Fruit fly (Drosophila melanogaster) whole organism, embryonic: ENCODE data around the gene lva.

Experiments used
- Asciz ChIP-seq: fragments of 200-800 bp; sonication (Bioruptor generic); optimal IDR thresholded peaks from 2 replicates; lab custom pipeline; 2017; ENCODE audit warnings: missing biosample characterization, mild to moderate bottlenecking, missing genetic modification characterization, missing genetic modification reagents
- B-H1 ChIP-seq: fragments of 200-800 bp; sonication (Bioruptor generic); IDR thresholded peaks from 3 replicates; pipeline ENCODE4 v1.3.6; 2022; ENCODE audit warnings: missing biosample characterization, missing genetic modification characterization
- Bgb ChIP-seq: fragments of 200-800 bp; sonication (Bioruptor generic); IDR thresholded peaks from 2 replicates; pipeline ENCODE4 v1.3.6; 2022; ENCODE audit warnings: missing biosample characterization, missing genetic modification characterization; ENCODE audit not compliant: partially characterized antibody
- C15 ChIP-seq: fragments of 200-800 bp; sonication (Bioruptor generic); IDR thresholded peaks from 3 replicates; pipeline ENCODE4 v1.3.6; 2022; ENCODE audit warnings: missing biosample characterization, missing genetic modification characterization
- CG10654 ChIP-seq: fragments of 200-800 bp; sonication (Bioruptor generic); optimal IDR thresholded peaks from 2 replicates; lab custom pipeline; 2016; ENCODE audit warnings: missing biosample characterization, missing genetic modification characterization
- CG11696 ChIP-seq: fragments of 200-800 bp; sonication (Bioruptor generic); IDR thresholded peaks from 2 replicates; pipeline ENCODE4 v1.3.6; 2022; ENCODE audit warnings: missing biosample characterization, missing genetic modification characterization
- CG11723 ChIP-seq: fragments of 200-800 bp; sonication (Bioruptor generic); optimal IDR thresholded peaks from 2 replicates; lab custom pipeline; 2017; ENCODE audit warnings: missing biosample characterization, mild to moderate bottlenecking, missing genetic modification characterization
- CG12071 ChIP-seq: fragments of 200-800 bp; sonication (Bioruptor generic); optimal IDR thresholded peaks from 3 replicates; lab custom pipeline; 2018; ENCODE audit warnings: missing biosample characterization, mild to moderate bottlenecking, missing genetic modification characterization
- CG13894 ChIP-seq: fragments of 200-800 bp; sonication (Bioruptor generic); optimal IDR thresholded peaks from 3 replicates; lab custom pipeline; 2018; ENCODE audit warnings: missing biosample characterization, mild to moderate bottlenecking, missing genetic modification characterization, moderate library complexity
- CG14441 ChIP-seq: fragments of 200-800 bp; sonication (Bioruptor generic); IDR thresholded peaks from 2 replicates; pipeline ENCODE4 v1.3.6; 2022; ENCODE audit warnings: missing biosample characterization, missing genetic modification characterization
- CG14667 ChIP-seq: fragments of 200-800 bp; sonication (Bioruptor generic); IDR thresholded peaks from 2 replicates; pipeline ENCODE4 v1.3.6; 2022; ENCODE audit warnings: missing biosample characterization, missing genetic modification characterization
- CG14860 ChIP-seq: fragments of 200-800 bp; sonication (Bioruptor generic); IDR thresholded peaks from 3 replicates; pipeline ENCODE4 v1.3.6; 2022; ENCODE audit warnings: missing biosample characterization, missing genetic modification characterization; ENCODE audit not compliant: partially characterized antibody
- CG15011 ChIP-seq: fragments of 200-800 bp; sonication (Bioruptor generic); optimal IDR thresholded peaks from 3 replicates; lab custom pipeline; 2018; ENCODE audit warnings: missing biosample characterization, mild to moderate bottlenecking, missing genetic modification characterization
- CG15696 ChIP-seq: fragments of 200-800 bp; sonication (Bioruptor generic); optimal IDR thresholded peaks from 2 replicates; lab custom pipeline; 2019; ENCODE audit warnings: missing biosample characterization, mild to moderate bottlenecking, missing genetic modification characterization, moderate library complexity
- CG1647 ChIP-seq: fragments of 200-800 bp; sonication (Bioruptor generic); optimal IDR thresholded peaks from 3 replicates; lab custom pipeline; 2016; ENCODE audit warnings: missing biosample characterization, missing genetic modification characterization
- CG18764 ChIP-seq: fragments of 200-800 bp; sonication (Bioruptor generic); optimal IDR thresholded peaks from 3 replicates; lab custom pipeline; 2016; ENCODE audit warnings: missing biosample characterization, missing genetic modification characterization
- CG2889 ChIP-seq: fragments of 200-800 bp; sonication (Bioruptor generic); IDR thresholded peaks from 3 replicates; pipeline ENCODE4 v1.3.6; 2022; ENCODE audit warnings: missing biosample characterization, missing genetic modification characterization
- CG30431 ChIP-seq: fragments of 200-800 bp; sonication (Bioruptor generic); optimal IDR thresholded peaks from 2 replicates; lab custom pipeline; 2017; ENCODE audit warnings: missing biosample characterization, missing genetic modification characterization
- CG3838 ChIP-seq: fragments of 200-800 bp; sonication (Bioruptor generic); optimal IDR thresholded peaks from 3 replicates; lab custom pipeline; 2016; ENCODE audit warnings: missing biosample characterization, missing genetic modification characterization
- CG5245 ChIP-seq: fragments of 200-800 bp; sonication (Bioruptor generic); optimal IDR thresholded peaks from 3 replicates; lab custom pipeline; 2016; ENCODE audit warnings: missing biosample characterization, missing genetic modification characterization
- CG6175 ChIP-seq: fragments of 200-800 bp; sonication (Bioruptor generic); IDR thresholded peaks from 3 replicates; pipeline ENCODE4 v1.3.6; 2022; ENCODE audit warnings: missing biosample characterization, missing genetic modification characterization
- CG8924 ChIP-seq: fragments of 200-800 bp; optimal IDR thresholded peaks from 3 replicates; lab custom pipeline; 2019; ENCODE audit warnings: missing biosample characterization, mild to moderate bottlenecking, missing genetic modification characterization, moderate library complexity
- CG8944 ChIP-seq: fragments of 200-800 bp; sonication (Bioruptor generic); optimal IDR thresholded peaks from 3 replicates; lab custom pipeline; 2016; ENCODE audit warnings: missing biosample characterization, missing genetic modification characterization
- CG9932 ChIP-seq: fragments of 200-800 bp; sonication (Bioruptor generic); IDR thresholded peaks from 2 replicates; pipeline ENCODE4 v1.3.6; 2022; ENCODE audit warnings: missing biosample characterization, missing genetic modification characterization
- CoRest ChIP-seq: fragments of 200-800 bp; sonication (Bioruptor generic); optimal IDR thresholded peaks from 3 replicates; lab custom pipeline; 2018; ENCODE audit warnings: missing biosample characterization, mild to moderate bottlenecking, missing genetic modification characterization, moderate library complexity
- CrebB ChIP-seq: fragments of 200-800 bp; sonication (Bioruptor generic); optimal IDR thresholded peaks from 3 replicates; lab custom pipeline; 2018; ENCODE audit warnings: missing biosample characterization, mild to moderate bottlenecking, missing genetic modification characterization
- Drgx ChIP-seq: fragments of 200-800 bp; sonication (Bioruptor generic); IDR thresholded peaks from 2 replicates; pipeline ENCODE4 v1.3.6; 2022; ENCODE audit warnings: missing biosample characterization, missing genetic modification characterization
- Eip74EF ChIP-seq, 2 experiments: fragments of 200-800 bp in 1 of 2; fragments of >200 bp in 1 of 2; sonication (Bioruptor generic) in 1 of 2; optimal IDR thresholded peaks; 2 replicates each; lab custom pipeline; 2017 to 2019; ENCODE audit warnings: missing biosample characterization in 2 of 2, missing genetic modification characterization in 2 of 2, mild to moderate bottlenecking in 1 of 2, moderate library complexity in 1 of 2
- HLH3B ChIP-seq: fragments of 200-800 bp; sonication (Bioruptor generic); IDR thresholded peaks from 2 replicates; pipeline ENCODE4 v1.3.6; 2022; ENCODE audit warnings: missing biosample characterization, missing genetic modification characterization
- HmgZ ChIP-seq: fragments of 200-800 bp; sonication (Bioruptor generic); optimal IDR thresholded peaks from 2 replicates; lab custom pipeline; 2018; ENCODE audit warnings: missing biosample characterization, mild to moderate bottlenecking, missing genetic modification characterization
- Hmx ChIP-seq: fragments of 200-800 bp; sonication (Bioruptor generic); optimal IDR thresholded peaks from 2 replicates; lab custom pipeline; 2016; ENCODE audit warnings: missing biosample characterization, missing genetic modification characterization
- Lhr ChIP-seq: fragments of 200-800 bp; sonication (Bioruptor generic); optimal IDR thresholded peaks from 3 replicates; lab custom pipeline; 2017; ENCODE audit warnings: mild to moderate bottlenecking, missing biosample characterization, missing genetic modification reagents, missing genetic modification characterization
- Mrtf ChIP-seq: fragments of 200-800 bp; sonication (Bioruptor generic); IDR thresholded peaks from 3 replicates; pipeline ENCODE4 v1.3.6; 2022; ENCODE audit warnings: missing biosample characterization, missing genetic modification characterization
- Opbp ChIP-seq: fragments of 200-800 bp; sonication (Bioruptor generic); IDR thresholded peaks from 3 replicates; pipeline ENCODE4 v1.3.6; 2022; ENCODE audit warnings: missing biosample characterization, missing genetic modification characterization; ENCODE audit not compliant: partially characterized antibody
- PHDP ChIP-seq: fragments of 200-800 bp; sonication (Bioruptor generic); optimal IDR thresholded peaks from 3 replicates; lab custom pipeline; 2018; ENCODE audit warnings: missing biosample characterization, mild to moderate bottlenecking, missing genetic modification characterization, moderate library complexity
- Pdp1 ChIP-seq, 2 experiments: fragments of 200-800 bp; sonication (Bioruptor generic); optimal IDR thresholded peaks; 3 replicates each; lab custom pipeline; 2016; ENCODE audit warnings: missing biosample characterization in 2 of 2, missing genetic modification characterization in 2 of 2, mild to moderate bottlenecking in 1 of 2, moderate library complexity in 1 of 2
- Sox100B ChIP-seq: fragments of 200-800 bp; sonication (Bioruptor generic); optimal IDR thresholded peaks from 3 replicates; lab custom pipeline; 2018; ENCODE audit warnings: missing biosample characterization, mild to moderate bottlenecking, missing genetic modification characterization
- Sry-β ChIP-seq: fragments of 200-800 bp; sonication (Bioruptor generic); optimal IDR thresholded peaks from 2 replicates; lab custom pipeline; 2018; ENCODE audit warnings: missing biosample characterization, mild to moderate bottlenecking, missing genetic modification characterization, moderate library complexity
- Stat92E ChIP-seq, 3 experiments: fragments of >200 bp in 2 of 3; fragments of 200-800 bp in 1 of 3; sonication (Bioruptor generic) in 1 of 3; optimal IDR thresholded peaks; 2 replicates each; lab custom pipeline; 2017 to 2019; ENCODE audit warnings: missing biosample characterization in 3 of 3, missing genetic modification characterization in 3 of 3, mild to moderate bottlenecking in 1 of 3, moderate library complexity in 1 of 3
- ap ChIP-seq: fragments of 200-800 bp; sonication (Bioruptor generic); IDR thresholded peaks from 2 replicates; pipeline ENCODE4 v1.3.6; 2022; ENCODE audit warnings: missing biosample characterization, missing genetic modification characterization
- ash1 ChIP-seq: fragments of 200-800 bp; sonication (Bioruptor generic); optimal IDR thresholded peaks from 2 replicates; lab custom pipeline; 2018; ENCODE audit warnings: missing biosample characterization, mild to moderate bottlenecking, missing genetic modification characterization
- chn ChIP-seq: fragments of 200-800 bp; sonication (Bioruptor generic); optimal IDR thresholded peaks from 2 replicates; lab custom pipeline; 2016; ENCODE audit warnings: missing biosample characterization, missing genetic modification characterization
- dmrt99B ChIP-seq: fragments of 200-800 bp; sonication (Bioruptor generic); optimal IDR thresholded peaks from 2 replicates; lab custom pipeline; 2018; ENCODE audit warnings: missing biosample characterization, mild to moderate bottlenecking, missing genetic modification characterization, moderate library complexity
- esg ChIP-seq: fragments of 200-800 bp; sonication (Bioruptor generic); conservative IDR thresholded peaks from 2 replicates; pipeline ENCODE4 v1.3.6; 2022; ENCODE audit warnings: missing biosample characterization, missing genetic modification characterization
- her ChIP-seq: fragments of 200-800 bp; sonication (Bioruptor generic); optimal IDR thresholded peaks from 2 replicates; lab custom pipeline; 2016; ENCODE audit warnings: missing biosample characterization, missing genetic modification characterization
- insv ChIP-seq, 2 experiments: fragments of 200-800 bp; sonication (Bioruptor generic); optimal IDR thresholded peaks; 3 replicates each; lab custom pipeline; 2016 to 2018; ENCODE audit warnings: missing biosample characterization in 2 of 2, missing genetic modification characterization in 2 of 2
- salm ChIP-seq: fragments of 200-800 bp; sonication (Bioruptor generic); optimal IDR thresholded peaks from 2 replicates; lab custom pipeline; 2018; ENCODE audit warnings: missing biosample characterization, mild to moderate bottlenecking, missing genetic modification characterization
- seq ChIP-seq: fragments of 200-800 bp; sonication (Bioruptor generic); IDR thresholded peaks from 2 replicates; pipeline ENCODE4 v1.3.6; 2022; ENCODE audit warnings: missing biosample characterization, missing genetic modification characterization
- sr ChIP-seq: fragments of 200-800 bp; sonication (Bioruptor generic); IDR thresholded peaks from 3 replicates; pipeline ENCODE4 v1.3.6; 2022; ENCODE audit warnings: missing biosample characterization, missing genetic modification characterization
- usp ChIP-seq: fragments of >200 bp; optimal IDR thresholded peaks from 2 replicates; lab custom pipeline; 2017; ENCODE audit warnings: missing biosample characterization, missing genetic modification characterization
- zen2 ChIP-seq: fragments of 200-800 bp; sonication (Bioruptor generic); IDR thresholded peaks from 3 replicates; pipeline ENCODE4 v1.3.6; 2022; ENCODE audit warnings: missing biosample characterization, missing genetic modification characterization; ENCODE audit not compliant: partially characterized antibody

lva gene

DNA sequence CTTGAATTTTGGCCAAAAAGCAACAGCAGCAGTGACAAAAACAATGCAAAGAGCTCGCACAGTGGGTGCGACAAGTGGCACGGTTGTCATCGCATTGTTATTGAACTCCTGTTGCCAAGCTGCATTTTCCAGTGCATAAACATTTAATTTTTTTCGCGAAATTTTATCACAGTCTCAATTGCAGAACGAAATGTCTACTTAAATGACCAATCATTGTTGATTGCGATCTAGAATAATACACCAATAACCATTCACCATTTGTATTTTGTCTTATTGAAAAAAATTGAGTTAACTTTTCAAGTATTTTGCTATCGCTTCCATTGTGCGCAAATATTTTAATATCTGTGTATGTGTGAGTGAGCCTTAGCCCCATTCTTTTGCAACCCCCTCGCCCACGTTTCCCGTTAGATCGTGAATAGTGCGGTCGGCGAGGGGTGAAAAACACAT, 14.9 kb downstream of the lva start (continued):
- TF ChIP-seq chn (GFP tag; lab: Kevin White, UChicago) (no peak), seq (GFP tag; lab: Robert Waterston, UW) (no peak), Drgx (GFP tag; lab: Robert Waterston, UW) (peak; percentile 51; the same call in 1 of the 2 replicates), CG18764 (GFP tag; lab: Kevin White, UChicago) (no peak), her (GFP tag; lab: Kevin White, UChicago) (no peak), CG6175 (GFP tag; lab: Robert Waterston, UW) (no peak), CG2889 (GFP tag; lab: Robert Waterston, UW) (no peak), sr (no peak), CG15011 (no peak), HmgZ (tag; lab: Kevin White, UChicago) (no peak), CG12071 (GFP tag; lab: Kevin White, UChicago) (no peak), PHDP (no peak), CG14860 (GFP tag; lab: Robert Waterston, UW) (no peak), Sry-β (GFP tag; lab: Kevin White, UChicago) (no peak), dmrt99B (no peak), B-H1 (GFP tag; lab: Robert Waterston, UW) (no peak), zen2 (GFP tag; lab: Robert Waterston, UW) (no peak), HLH3B (GFP tag; lab: Robert Waterston, UW) (no peak), CG8944 (GFP tag; lab: Kevin White, UChicago) (no peak), CrebB (tag; lab: Kevin White, UChicago) (no peak), CG14667 (GFP tag; lab: Robert Waterston, UW) (no peak), Eip74EF (GFP tag; optimal IDR thresholded peaks at IDR 0.05; lab: Kevin White, UChicago) (no peak), CG9932 (peak; percentile 59), insv (GFP tag; optimal IDR thresholded peaks at IDR 0.05; lab: Kevin White, UChicago) (no peak), Opbp (GFP tag; lab: Robert Waterston, UW) (no peak), CG14441 (GFP tag; lab: Robert Waterston, UW) (0 out of 2 replicates have a peak, but pooled peaks have one; percentile 11), CoRest (tag; lab: Kevin White, UChicago) (peak; percentile 50), CG11696 (GFP tag; lab: Robert Waterston, UW) (no peak), Lhr (GFP tag; lab: Kevin White, UChicago) (no peak), esg (GFP tag; lab: Robert Waterston, UW) (peak; percentile 38), C15 (GFP tag; lab: Robert Waterston, UW) (no peak), ash1 (GFP tag; lab: Kevin White, UChicago) (no peak), Mrtf (GFP tag; lab: Robert Waterston, UW) (no peak), CG15696 (tag; lab: Kevin White, UChicago) (no peak), CG1647 (GFP tag; lab: Kevin White, UChicago) (no peak), salm (no peak), usp (GFP tag; lab: Kevin White, UChicago) (no peak), Stat92E (GFP tag; optimal IDR thresholded peaks at IDR 0.05; lab: Kevin White, UChicago) (no peak), CG5245 (GFP tag; lab: Kevin White, UChicago) (no peak), Asciz (no peak), Hmx (GFP tag; lab: Kevin White, UChicago) (no peak), CG8924 (tag; lab: Kevin White, UChicago) (no peak), Sox100B (GFP tag; lab: Kevin White, UChicago) (no peak), Pdp1 (GFP tag; optimal IDR thresholded peaks at IDR 0.05; lab: Kevin White, UChicago) (peak in 1 of 2 experiments; percentile 23), CG13894 (tag; lab: Kevin White, UChicago) (no peak), ap (GFP tag; lab: Robert Waterston, UW) (no peak), CG10654 (GFP tag; lab: Kevin White, UChicago) (no peak), CG30431 (no peak), CG3838 (GFP tag; lab: Kevin White, UChicago) (no peak), Bgb (GFP tag; lab: Robert Waterston, UW) (no peak), CG11723 (GFP tag; lab: Kevin White, UChicago) (no peak)
